Fruit fly (Drosophila melanogaster) whole organism, adult: ENCODE results near the gene CG11626.

Experiments
- CG11617 ChIP-seq: fragments of 200-800 bp; sonication (Bioruptor generic); optimal IDR thresholded peaks from 2 replicates; lab custom pipeline; 2017; ENCODE audit warnings: mild to moderate bottlenecking, missing biosample characterization, missing genetic modification reagents, missing genetic modification characterization
- CG14711 ChIP-seq: fragments of 200-800 bp; sonication (Bioruptor generic); optimal IDR thresholded peaks from 2 replicates; lab custom pipeline; 2018; ENCODE audit warnings: missing biosample characterization, mild to moderate bottlenecking, missing genetic modification characterization, moderate library complexity
- CG33017 ChIP-seq: fragments of 200-800 bp; sonication (Bioruptor generic); optimal IDR thresholded peaks from 2 replicates; lab custom pipeline; 2018; ENCODE audit warnings: missing biosample characterization, mild to moderate bottlenecking, missing genetic modification characterization, moderate library complexity
- CG7045 ChIP-seq: fragments of 200-800 bp; sonication (Bioruptor generic); optimal IDR thresholded peaks from 2 replicates; lab custom pipeline; 2017; ENCODE audit warnings: missing biosample characterization, mild to moderate bottlenecking, missing genetic modification characterization
- CG7101 ChIP-seq: fragments of 200-800 bp; sonication (Bioruptor generic); optimal IDR thresholded peaks from 2 replicates; lab custom pipeline; 2018; ENCODE audit warnings: missing biosample characterization, mild to moderate bottlenecking, missing genetic modification characterization, moderate library complexity
- Clk ChIP-seq: fragments of 200-800 bp; sonication (Bioruptor generic); optimal IDR thresholded peaks from 2 replicates; lab custom pipeline; 2017; ENCODE audit warnings: missing biosample characterization, missing genetic modification characterization
- Crg-1 ChIP-seq: fragments of 200-800 bp; sonication (Bioruptor generic); optimal IDR thresholded peaks from 2 replicates; lab custom pipeline; 2016; ENCODE audit warnings: missing biosample characterization, missing genetic modification characterization
- Hr96 ChIP-seq: fragments of 200-800 bp; sonication (Bioruptor generic); optimal IDR thresholded peaks from 2 replicates; lab custom pipeline; 2016; ENCODE audit warnings: missing biosample characterization, missing genetic modification characterization
- bab1 ChIP-seq: fragments of 200-800 bp; sonication (Bioruptor generic); optimal IDR thresholded peaks from 3 replicates; lab custom pipeline; 2019; ENCODE audit warnings: missing biosample characterization, mild to moderate bottlenecking, missing genetic modification characterization, moderate library complexity
- cic ChIP-seq: fragments of 200-800 bp; sonication (Bioruptor generic); optimal IDR thresholded peaks from 2 replicates; lab custom pipeline; 2017; ENCODE audit warnings: missing biosample characterization, mild to moderate bottlenecking, missing genetic modification characterization, moderate library complexity
- cnc ChIP-seq, 2 experiments: fragments of >200 bp; optimal IDR thresholded peaks; 2 replicates each; lab custom pipeline; 2017
- kay ChIP-seq: fragments of 200-800 bp; sonication (Bioruptor generic); peaks from one replicate; lab custom pipeline; 2016; ENCODE audit warnings: missing biosample characterization, missing genetic modification characterization, borderline replicate concordance
- ovo ChIP-seq: fragments of 200-800 bp; sonication (Bioruptor generic); optimal IDR thresholded peaks from 2 replicates; lab custom pipeline; 2016; ENCODE audit warnings: missing biosample characterization, missing genetic modification characterization
- pad ChIP-seq: fragments of 200-800 bp; sonication (Bioruptor generic); optimal IDR thresholded peaks from 3 replicates; lab custom pipeline; 2017; ENCODE audit warnings: missing biosample characterization, missing genetic modification characterization, mild to moderate bottlenecking, moderate library complexity, missing genetic modification reagents

DNA sequence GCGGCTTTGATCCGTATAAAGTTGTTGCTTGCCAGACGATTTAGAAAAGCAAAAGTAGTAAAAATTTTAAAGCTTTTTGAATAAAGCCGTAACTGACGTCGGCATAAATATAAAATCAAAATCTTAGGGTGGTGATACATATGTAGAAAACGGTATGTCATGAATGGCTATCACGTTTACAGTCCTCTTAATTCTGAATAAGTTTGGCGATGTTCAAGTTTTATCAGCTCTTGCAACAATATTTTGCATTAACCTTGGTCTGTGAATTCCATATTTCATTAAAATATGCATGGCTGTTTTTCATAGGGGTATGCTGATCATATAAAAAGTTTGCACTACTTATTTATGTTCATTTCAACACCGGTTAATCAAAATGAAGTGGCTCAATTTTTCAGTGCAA, at the start of gene CG11626:
- TF ChIP-seq Clk (no peak), ovo (GFP tag; lab: Kevin White, UChicago) (no peak), CG11617 (GFP tag; lab: Kevin White, UChicago) (no peak), Crg-1 (GFP tag; lab: Kevin White, UChicago) (no peak), kay (GFP tag; lab: Kevin White, UChicago) (no peak), cic (GFP tag; lab: Kevin White, UChicago) (no peak), CG14711 (tag; lab: Kevin White, UChicago) (no peak), CG7101 (no peak), bab1 (GFP tag; lab: Kevin White, UChicago) (no peak), CG33017 (no peak), pad (GFP tag; lab: Kevin White, UChicago) (no peak), cnc (optimal IDR thresholded peaks at IDR 0.05; lab: Kevin White, UChicago) (no peak), Hr96 (GFP tag; lab: Kevin White, UChicago) (no peak), CG7045 (GFP tag; lab: Kevin White, UChicago) (no peak)
